Worm (Caenorhabditis elegans): ENCODE measurements around the gene fbxa-209.

- no peak for TF ChIP-seq klf-2 (GFP tag; conservative IDR thresholded peaks at IDR 0.05)
- no peak for TF ChIP-seq T22C8.4 (GFP tag; IDR thresholded peaks at IDR 0.05)
- no peak for TF ChIP-seq med-1 (GFP tag; optimal IDR thresholded peaks at IDR 0.05; ENCODE audit: insufficient read depth)
- no peak for TF ChIP-seq flt-1 (GFP tag; IDR thresholded peaks at IDR 0.05)
Observed at ce11 chrV:15394906-15395305, 31.9 kb downstream of the fbxa-209 start, which contains the start of gene T06E6.1.

Measured in whole organism, midembryonic.